Fruit fly (Drosophila melanogaster) Kc167 (cell line): ENCODE data around the gene CG32573.

ENCODE experiments used
- Myc ChIP-seq: fragments of >200 bp; optimal IDR thresholded peaks from 2 replicates; lab custom pipeline; 2017; ENCODE audit warnings: missing external identifiers
- Sin3A ChIP-seq: fragments of >200 bp; optimal IDR thresholded peaks from 2 replicates; lab custom pipeline; 2018; ENCODE audit warnings: missing external identifiers
- h ChIP-seq: fragments of >200 bp; optimal IDR thresholded peaks from 3 replicates; lab custom pipeline; 2018; ENCODE audit warnings: missing external identifiers
- insv ChIP-seq: fragments of >200 bp; optimal IDR thresholded peaks from 3 replicates; lab custom pipeline; 2018; ENCODE audit warnings: missing external identifiers
- psq ChIP-seq: fragments of >200 bp; optimal IDR thresholded peaks from 2 replicates; lab custom pipeline; 2017; ENCODE audit warnings: missing external identifiers

- no peak for TF ChIP-seq insv (lab: Kevin White, UChicago)
- TF ChIP-seq Sin3A (lab: Kevin White, UChicago), result no peak
- TF ChIP-seq h (lab: Kevin White, UChicago), result no peak
- no peak for TF ChIP-seq psq (lab: Kevin White, UChicago)
- no peak for TF ChIP-seq Myc (lab: Kevin White, UChicago)
Measured at dm6 chrX:16687400-16688105, 36.4 kb downstream of the CG32573 start.
